Worm (Caenorhabditis elegans) whole organism, L4 larva: ENCODE results near the gene rict-1.

Experiments used
- F10B5.3 ChIP-seq: sonication (generic microtip); optimal IDR thresholded peaks from 2 replicates; lab custom pipeline; 2016; ENCODE audit warnings: mild to moderate bottlenecking, missing genetic modification characterization, missing compliant biosample characterization
- F44E2.7 ChIP-seq: fragments of 200-800 bp; sonication (Bioruptor generic); IDR thresholded peaks from 2 replicates; pipeline ENCODE4 v2.1.2; 2022; ENCODE audit warnings: missing genetic modification characterization, missing compliant biosample characterization
- F49E8.2 ChIP-seq: sonication (generic microtip); optimal IDR thresholded peaks from 2 replicates; lab custom pipeline; 2016; ENCODE audit warnings: missing compliant biosample characterization, mild to moderate bottlenecking, missing genetic modification characterization, borderline replicate concordance
- T20F7.1 ChIP-seq: fragments of 200-800 bp; sonication (Bioruptor generic); optimal IDR thresholded peaks from 2 replicates; lab custom pipeline; 2018; ENCODE audit warnings: mild to moderate bottlenecking, missing genetic modification characterization, missing compliant biosample characterization
- Y48G9A.11 ChIP-seq: fragments of 200-800 bp; sonication (Bioruptor generic); IDR thresholded peaks from 2 replicates; pipeline ENCODE4 v1.3.6; 2022; ENCODE audit warnings: missing genetic modification reagents, missing genetic modification characterization, missing compliant biosample characterization
- Y75B8A.6 ChIP-seq: fragments of 200-800 bp; sonication (Bioruptor generic); IDR thresholded peaks from 2 replicates; pipeline ENCODE4 v1.3.6; 2022; ENCODE audit warnings: missing genetic modification reagents, missing genetic modification characterization, missing compliant biosample characterization
- ZK337.2 ChIP-seq: fragments of 200-800 bp; sonication (Bioruptor generic); IDR thresholded peaks from 2 replicates; pipeline ENCODE4 v1.3.6; 2022; ENCODE audit warnings: missing genetic modification reagents, missing genetic modification characterization, missing compliant biosample characterization
- aly-2 ChIP-seq: sonication (generic microtip); optimal IDR thresholded peaks from 2 replicates; lab custom pipeline; 2018; ENCODE audit warnings: missing biosample characterization, missing genetic modification characterization
- ama-1 ChIP-seq: fragments of 150-350 bp; optimal IDR thresholded peaks from 2 replicates; lab custom pipeline; 2014; ENCODE audit warnings: inconsistent platforms, mixed read lengths
- arid-1 ChIP-seq: fragments of 200-800 bp; sonication (Bioruptor generic); conservative IDR thresholded peaks from 2 replicates; pipeline ENCODE4 v1.3.6; 2022; ENCODE audit warnings: missing genetic modification reagents, missing genetic modification characterization, missing compliant biosample characterization
- ceh-32 ChIP-seq: sonication (generic microtip); optimal IDR thresholded peaks from 2 replicates; lab custom pipeline; 2016; ENCODE audit warnings: mild to moderate bottlenecking, missing genetic modification characterization, missing compliant biosample characterization; ENCODE audit not compliant: poor library complexity
- ceh-44 ChIP-seq: fragments of 200-800 bp; sonication (Bioruptor generic); IDR thresholded peaks from 2 replicates; pipeline ENCODE4 v1.3.6; 2022; ENCODE audit warnings: missing genetic modification reagents, missing genetic modification characterization, missing compliant biosample characterization
- cey-2 ChIP-seq: sonication (generic microtip); optimal IDR thresholded peaks from 3 replicates; lab custom pipeline; 2017; ENCODE audit warnings: missing genetic modification characterization, mild to moderate bottlenecking, missing compliant biosample characterization, antibody characterized with exemption, borderline replicate concordance; ENCODE audit not compliant: insufficient read depth
- daf-16 ChIP-seq, 3 experiments: sonication (generic microtip); optimal IDR thresholded peaks; 2 replicates each; lab custom pipeline; 2016 to 2017; ENCODE audit warnings: missing genetic modification characterization in 3 of 3, missing genetic modification reagents in 3 of 3, mild to moderate bottlenecking in 2 of 3, missing compliant biosample characterization in 2 of 3, missing biosample characterization in 1 of 3, moderate library complexity in 1 of 3
- daf-19 ChIP-seq: fragments of 200-800 bp; sonication (Bioruptor generic); conservative IDR thresholded peaks from 2 replicates; pipeline ENCODE4 v1.3.6; 2022; ENCODE audit warnings: missing genetic modification characterization, missing compliant biosample characterization
- dpl-1 ChIP-seq: fragments of 150-350 bp; optimal IDR thresholded peaks from 2 replicates; lab custom pipeline; 2014; ENCODE audit warnings: missing biosample characterization, missing genetic modification reagents, missing genetic modification characterization
- duxl-1 ChIP-seq: sonication (generic microtip); optimal IDR thresholded peaks from 2 replicates; lab custom pipeline; 2016; ENCODE audit warnings: mild to moderate bottlenecking, missing genetic modification characterization, moderate library complexity, missing compliant biosample characterization; ENCODE audit not compliant: poor library complexity
- dve-1 ChIP-seq: sonication (generic microtip); optimal IDR thresholded peaks from 2 replicates; lab custom pipeline; 2017; ENCODE audit warnings: antibody characterized with exemption, mild to moderate bottlenecking, missing genetic modification characterization, missing compliant biosample characterization; ENCODE audit not compliant: insufficient read depth
- egl-27 ChIP-seq: sonication (generic microtip); optimal IDR thresholded peaks from 3 replicates; lab custom pipeline; 2017; ENCODE audit warnings: missing biosample characterization, missing genetic modification reagents, missing genetic modification characterization
- fkh-10 ChIP-seq: fragments of 150-350 bp; optimal IDR thresholded peaks from 2 replicates; lab custom pipeline; 2014; ENCODE audit warnings: missing biosample characterization, missing genetic modification reagents, missing genetic modification characterization
- hif-1 ChIP-seq, 2 experiments: sonication (generic microtip); optimal IDR thresholded peaks; 2 replicates each; lab custom pipeline; 2016 to 2017; ENCODE audit warnings: missing compliant biosample characterization in 2 of 2, missing genetic modification characterization in 2 of 2, missing genetic modification reagents in 2 of 2, missing genotype in 2 of 2, mild to moderate bottlenecking in 1 of 2
- hlh-11 ChIP-seq: fragments of 200-800 bp; sonication (Bioruptor generic); optimal IDR thresholded peaks from 2 replicates; lab custom pipeline; 2018; ENCODE audit warnings: mild to moderate bottlenecking, missing genetic modification characterization, missing compliant biosample characterization
- hlh-30 ChIP-seq: sonication (generic microtip); optimal IDR thresholded peaks from 2 replicates; lab custom pipeline; 2017; ENCODE audit warnings: antibody characterized with exemption, mild to moderate bottlenecking, missing genetic modification characterization, missing compliant biosample characterization; ENCODE audit not compliant: insufficient read depth
- jun-1 ChIP-seq: fragments of 150-350 bp; optimal IDR thresholded peaks from 2 replicates; lab custom pipeline; 2014; ENCODE audit warnings: missing biosample characterization, missing genetic modification reagents, missing genetic modification characterization
- lin-1 ChIP-seq: fragments of 200-800 bp; sonication (Bioruptor generic); IDR thresholded peaks from 2 replicates; pipeline ENCODE4 v1.3.6; 2022; ENCODE audit warnings: missing genetic modification reagents, missing genetic modification characterization, missing compliant biosample characterization
- lin-13 ChIP-seq: fragments of 150-350 bp; optimal IDR thresholded peaks from 2 replicates; lab custom pipeline; 2014; ENCODE audit warnings: missing biosample characterization, missing genetic modification reagents, missing genetic modification characterization
- lin-15B ChIP-seq: fragments of 150-350 bp; sonication (generic microtip); optimal IDR thresholded peaks from 3 replicates; lab custom pipeline; 2014; ENCODE audit warnings: missing biosample characterization, missing genetic modification characterization
- lin-29 ChIP-seq: fragments of 200-800 bp; sonication (Bioruptor generic); IDR thresholded peaks from 2 replicates; pipeline ENCODE4 v1.3.6; 2022; ENCODE audit warnings: missing genetic modification reagents, missing genetic modification characterization, missing compliant biosample characterization
- lin-38 ChIP-seq: fragments of 200-800 bp; sonication (Bioruptor generic); IDR thresholded peaks from 2 replicates; pipeline ENCODE4 v1.3.6; 2022; ENCODE audit warnings: missing genetic modification reagents, missing genetic modification characterization, missing compliant biosample characterization
- lsy-2 ChIP-seq, 2 experiments: fragments of 150-350 bp in 1 of 2; sonication (generic microtip) in 1 of 2; optimal IDR thresholded peaks; 2 replicates each; lab custom pipeline; 2014 to 2017; ENCODE audit warnings: missing biosample characterization in 2 of 2, missing genetic modification characterization in 2 of 2
- madf-5 ChIP-seq, 2 experiments: fragments of 200-800 bp; sonication (Bioruptor generic); IDR thresholded peaks; 2 replicates each; pipeline ENCODE4 v1.3.6; 2022; ENCODE audit warnings: missing compliant biosample characterization in 2 of 2, missing genetic modification characterization in 2 of 2
- mdl-1 ChIP-seq, 2 experiments: fragments of 150-350 bp in 1 of 2; sonication (generic microtip) in 1 of 2; optimal IDR thresholded peaks; 2 replicates each; lab custom pipeline; 2014 to 2017; ENCODE audit warnings: missing biosample characterization in 2 of 2, missing genetic modification characterization in 2 of 2
- mep-1 ChIP-seq: fragments of 150-350 bp; sonication (generic microtip); optimal IDR thresholded peaks from 3 replicates; lab custom pipeline; 2014; ENCODE audit warnings: missing biosample characterization, missing genetic modification characterization
- mes-2 ChIP-seq: sonication (generic microtip); optimal IDR thresholded peaks from 2 replicates; lab custom pipeline; 2016; ENCODE audit warnings: missing genotype, mild to moderate bottlenecking, missing genetic modification characterization, missing compliant biosample characterization; ENCODE audit not compliant: poor library complexity, severe bottlenecking
- nhr-102 ChIP-seq: sonication (generic microtip); optimal IDR thresholded peaks from 2 replicates; lab custom pipeline; 2016; ENCODE audit warnings: mild to moderate bottlenecking, missing genetic modification characterization, moderate library complexity, missing compliant biosample characterization
- nhr-11 ChIP-seq: fragments of 150-350 bp; optimal IDR thresholded peaks from 2 replicates; lab custom pipeline; 2014; ENCODE audit warnings: missing biosample characterization, missing genetic modification characterization
- nhr-237 ChIP-seq: sonication (generic microtip); optimal IDR thresholded peaks from 2 replicates; lab custom pipeline; 2017; ENCODE audit warnings: missing biosample characterization, missing genetic modification characterization
- nhr-77 ChIP-seq: fragments of 150-350 bp; optimal IDR thresholded peaks from 2 replicates; lab custom pipeline; 2014; ENCODE audit warnings: missing biosample characterization, missing genetic modification characterization
- rbr-2 ChIP-seq: sonication (generic microtip); optimal IDR thresholded peaks from 2 replicates; lab custom pipeline; 2016; ENCODE audit warnings: missing genotype, missing genetic modification characterization, missing compliant biosample characterization
- sdz-12 ChIP-seq: fragments of 200-800 bp; sonication (Bioruptor generic); optimal IDR thresholded peaks from 2 replicates; lab custom pipeline; 2018; ENCODE audit warnings: mild to moderate bottlenecking, missing genetic modification characterization, missing compliant biosample characterization
- snpc-1.2 ChIP-seq: fragments of 200-800 bp; sonication (Bioruptor generic); IDR thresholded peaks from 2 replicates; pipeline ENCODE4 v1.3.6; 2022; ENCODE audit warnings: missing genetic modification reagents, missing genetic modification characterization, missing compliant biosample characterization
- snpc-4 ChIP-seq: fragments of 150-350 bp; optimal IDR thresholded peaks from 2 replicates; lab custom pipeline; 2014; ENCODE audit warnings: missing biosample characterization, missing genetic modification characterization
- tag-97 ChIP-seq: fragments of 200-800 bp; sonication (Bioruptor generic); IDR thresholded peaks from 2 replicates; pipeline ENCODE4 v1.3.6; 2022; ENCODE audit warnings: missing genetic modification characterization, missing compliant biosample characterization
- tra-1 ChIP-seq: fragments of 200-800 bp; sonication (Bioruptor generic); IDR thresholded peaks from 2 replicates; pipeline ENCODE4 v1.3.6; 2022; ENCODE audit warnings: missing genetic modification reagents, missing genetic modification characterization, missing compliant biosample characterization
- unc-39 ChIP-seq: sonication (generic microtip); optimal IDR thresholded peaks from 2 replicates; lab custom pipeline; 2017; ENCODE audit warnings: missing biosample characterization, missing genetic modification characterization
- zfp-2 ChIP-seq: sonication (generic microtip); optimal IDR thresholded peaks from 2 replicates; lab custom pipeline; 2016; ENCODE audit warnings: mild to moderate bottlenecking, missing genetic modification characterization, missing compliant biosample characterization
- zfp-3 ChIP-seq: fragments of 200-800 bp; sonication (Bioruptor generic); conservative IDR thresholded peaks from 2 replicates; pipeline ENCODE4 v1.3.6; 2022; ENCODE audit warnings: missing genetic modification reagents, missing genetic modification characterization, missing compliant biosample characterization
- ztf-11 ChIP-seq: fragments of 150-350 bp; optimal IDR thresholded peaks from 2 replicates; lab custom pipeline; 2014; ENCODE audit warnings: missing biosample characterization, missing genetic modification characterization

The rict-1 gene

ce11 chrII:13122720-13123119 lies 6.1 kb upstream of the rict-1 start, which contains the start of gene bath-45:
Gene bath-45 (plus strand): TSS chrII:13123020.
- TF ChIP-seq nhr-77 (tag; lab: Kevin White, UChicago) (no peak), ceh-32 (no peak), madf-5 (GFP tag; IDR thresholded peaks at IDR 0.05; lab: Robert Waterston, UW) (no peak), aly-2 (tag; lab: Kevin White, UChicago) (no peak), ceh-44 (no peak), cey-2 (tag; lab: Kevin White, UChicago) (no peak), lin-1 (no peak), lsy-2 (tag; optimal IDR thresholded peaks at IDR 0.05; lab: Kevin White, UChicago) (no peak), tag-97 (GFP tag; lab: Robert Waterston, UW) (no peak), fkh-10 (GFP tag; lab: Kevin White, UChicago) (no peak), hlh-30 (no peak), T20F7.1 (GFP tag; lab: Kevin White, UChicago) (no peak), lin-29 (GFP tag; lab: Robert Waterston, UW) (no peak), dve-1 (tag; lab: Kevin White, UChicago) (no peak), Y75B8A.6 (no peak)

DNA sequence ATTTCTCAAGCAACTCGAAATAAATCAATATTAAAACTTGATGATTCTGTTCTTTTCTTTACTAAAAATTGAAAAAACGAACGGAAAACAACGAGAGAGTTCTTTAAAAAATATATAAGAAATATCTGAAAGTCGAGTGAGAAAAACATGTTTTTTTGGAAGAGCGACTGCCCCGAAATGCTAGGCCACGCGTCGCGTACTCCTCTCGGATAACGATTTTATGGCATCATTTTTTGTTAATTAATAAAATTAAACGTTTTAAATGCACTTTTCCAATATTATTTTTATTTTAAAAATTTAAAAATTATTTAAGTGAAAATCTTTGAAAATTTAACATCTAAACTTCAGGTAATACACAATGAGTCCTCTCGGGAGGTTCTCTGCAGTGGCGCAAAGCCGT lies 525 bp upstream of the rict-1 start, which contains the start of gene gfm-1:
Gene gfm-1, plus strand, starts transcription at position 349 of the 400 bp plus-strand sequence.
- TF ChIP-seq daf-19 (GFP tag; lab: Robert Waterston, UW) (no peak), F49E8.2 (tag; lab: Kevin White, UChicago) (peak; percentile 29), jun-1 (tag; lab: Kevin White, UChicago) (no peak), mes-2 (tag; lab: Kevin White, UChicago) (peak; percentile 99), zfp-2 (no peak), mep-1 (tag; lab: Kevin White, UChicago) (peak; percentile 54), fkh-10 (GFP tag; lab: Kevin White, UChicago) (peak; percentile 2), ztf-11 (tag; lab: Kevin White, UChicago) (no peak), unc-39 (tag; lab: Kevin White, UChicago) (no peak), nhr-77 (tag; lab: Kevin White, UChicago) (no peak), F10B5.3 (tag; lab: Kevin White, UChicago) (no peak), hlh-11 (tag; lab: Kevin White, UChicago) (no peak), nhr-102 (tag; lab: Kevin White, UChicago) (peak; percentile 49), ama-1 (lab: Kevin White, UChicago) (no peak), duxl-1 (tag; lab: Kevin White, UChicago) (peak; percentile 63), ZK337.2 (peak; percentile 76; the same call in 1 of the 2 replicates), hif-1 (tag; optimal IDR thresholded peaks at IDR 0.05; lab: Kevin White, UChicago) (peak in 1 of 2 experiments; percentile 82), dpl-1 (GFP tag; lab: Kevin White, UChicago) (peak; percentile 76), lin-29 (GFP tag; lab: Robert Waterston, UW) (no peak), Y48G9A.11 (GFP tag; lab: Robert Waterston, UW) (peak; percentile 54), tra-1 (no peak), daf-16 (GFP tag; optimal IDR thresholded peaks at IDR 0.05; lab: Kevin White, UChicago) (peak; percentile 22 to 60), daf-16 (tag; optimal IDR thresholded peaks at IDR 0.05; lab: Kevin White, UChicago) (peak; percentile 68), mdl-1 (tag; optimal IDR thresholded peaks at IDR 0.05; lab: Kevin White, UChicago) (no peak), lsy-2 (tag; optimal IDR thresholded peaks at IDR 0.05; lab: Kevin White, UChicago) (peak in 1 of 2 experiments; percentile 78), nhr-11 (no peak), lin-15B (peak; percentile 8), arid-1 (GFP tag; lab: Robert Waterston, UW) (no peak), rbr-2 (peak; percentile 43), snpc-1.2 (no peak), lin-1 (no peak), F44E2.7 (no peak), lin-38 (peak; percentile 72), zfp-3 (GFP tag; lab: Robert Waterston, UW) (no peak), sdz-12 (GFP tag; lab: Kevin White, UChicago) (no peak), nhr-237 (no peak), egl-27 (tag; lab: Kevin White, UChicago) (no peak), snpc-4 (no peak), ceh-44 (no peak), lin-13 (GFP tag; lab: Kevin White, UChicago) (no peak)
